Worm (Caenorhabditis elegans) whole organism, L1 larva: ENCODE data around the gene C15H9.2.

ENCODE experiments used
- C04F5.9 ChIP-seq: sonication (generic microtip); optimal IDR thresholded peaks from 2 replicates; lab custom pipeline; 2016; ENCODE audit warnings: missing genetic modification characterization, missing compliant biosample characterization
- C16A3.4 ChIP-seq: fragments of 150-350 bp; optimal IDR thresholded peaks from 2 replicates; lab custom pipeline; 2014; ENCODE audit warnings: missing biosample characterization, missing genetic modification characterization
- C34B4.2 ChIP-seq: sonication (generic microtip); optimal IDR thresholded peaks from 2 replicates; lab custom pipeline; 2017; ENCODE audit warnings: mild to moderate bottlenecking, missing genetic modification characterization, missing compliant biosample characterization
- F16B12.6 ChIP-seq: fragments of 150-350 bp; optimal IDR thresholded peaks from 2 replicates; lab custom pipeline; 2014; ENCODE audit warnings: missing biosample characterization, missing genetic modification characterization
- alr-1 ChIP-seq: fragments of 200-800 bp; sonication (Bioruptor generic); optimal IDR thresholded peaks from 2 replicates; lab custom pipeline; 2018; ENCODE audit warnings: borderline replicate concordance, mild to moderate bottlenecking, missing genetic modification characterization, missing compliant biosample characterization
- aly-2 ChIP-seq: fragments of 150-350 bp; optimal IDR thresholded peaks from 2 replicates; lab custom pipeline; 2014; ENCODE audit warnings: missing biosample characterization, missing genetic modification characterization
- ama-1 ChIP-seq: fragments of 150-350 bp; optimal IDR thresholded peaks from 2 replicates; lab custom pipeline; 2014
- ceh-90 ChIP-seq: sonication (generic microtip); optimal IDR thresholded peaks from 2 replicates; lab custom pipeline; 2016; ENCODE audit warnings: missing genetic modification characterization, missing compliant biosample characterization
- ces-1 ChIP-seq: fragments of 150-350 bp; optimal IDR thresholded peaks from 2 replicates; lab custom pipeline; 2014; ENCODE audit warnings: missing biosample characterization, missing genetic modification reagents, missing genetic modification characterization
- dsc-1 ChIP-seq: sonication (generic microtip); optimal IDR thresholded peaks from 2 replicates; lab custom pipeline; 2016; ENCODE audit warnings: mild to moderate bottlenecking, missing genetic modification characterization, missing compliant biosample characterization
- efl-3 ChIP-seq: fragments of 200-800 bp; sonication (Bioruptor generic); optimal IDR thresholded peaks from 2 replicates; lab custom pipeline; 2018; ENCODE audit warnings: mild to moderate bottlenecking, missing genetic modification characterization, missing compliant biosample characterization
- egl-13 ChIP-seq: sonication (generic microtip); optimal IDR thresholded peaks from 2 replicates; lab custom pipeline; 2016; ENCODE audit warnings: missing genotype, missing genetic modification reagents, missing genetic modification characterization, missing compliant biosample characterization
- egl-27 ChIP-seq, 2 experiments: fragments of 150-350 bp in 1 of 2; sonication (generic microtip); optimal IDR thresholded peaks; 3 replicates each; lab custom pipeline; 2017 to 2018; ENCODE audit warnings: missing biosample characterization in 2 of 2, missing genetic modification characterization in 2 of 2, missing genetic modification reagents in 2 of 2
- elt-2 ChIP-seq: sonication (generic microtip); optimal IDR thresholded peaks from 2 replicates; lab custom pipeline; 2016; ENCODE audit warnings: missing genetic modification characterization, mild to moderate bottlenecking, inconsistent platforms, missing compliant biosample characterization, missing genetic modification reagents
- elt-3 ChIP-seq, 6 experiments: fragments of 150-350 bp in 1 of 6; sonication (generic microtip); optimal IDR thresholded peaks; 2 replicates each; lab custom pipeline; 2017 to 2018; ENCODE audit warnings: missing biosample characterization in 6 of 6, missing genetic modification characterization in 6 of 6, inconsistent platforms in 1 of 6
- ets-5 ChIP-seq: fragments of 200-800 bp; sonication (Bioruptor generic); IDR thresholded peaks from 2 replicates; pipeline ENCODE4 v1.3.6; 2022; ENCODE audit warnings: missing genetic modification characterization, missing compliant biosample characterization
- fkh-8 ChIP-seq: sonication (generic microtip); optimal IDR thresholded peaks from 2 replicates; lab custom pipeline; 2016; ENCODE audit warnings: mild to moderate bottlenecking, missing genetic modification characterization, missing compliant biosample characterization
- fos-1 ChIP-seq: fragments of 150-350 bp; optimal IDR thresholded peaks from 2 replicates; lab custom pipeline; 2014; ENCODE audit warnings: missing biosample characterization, missing genetic modification characterization
- grh-1 ChIP-seq: fragments of 200-800 bp; sonication (Bioruptor generic); IDR thresholded peaks from 2 replicates; pipeline ENCODE4 v1.3.6; 2022; ENCODE audit warnings: missing genetic modification reagents, missing genetic modification characterization, missing compliant biosample characterization
- hlh-17 ChIP-seq: fragments of 200-800 bp; sonication (Bioruptor generic); optimal IDR thresholded peaks from 2 replicates; lab custom pipeline; 2018; ENCODE audit warnings: missing genetic modification characterization, mild to moderate bottlenecking, missing compliant biosample characterization, moderate library complexity, borderline replicate concordance
- hpl-2 ChIP-seq: fragments of 150-350 bp; optimal IDR thresholded peaks from 2 replicates; lab custom pipeline; 2014; ENCODE audit warnings: missing biosample characterization, missing genetic modification reagents, missing genetic modification characterization
- irx-1 ChIP-seq: sonication (generic microtip); optimal IDR thresholded peaks from 2 replicates; lab custom pipeline; 2016; ENCODE audit warnings: missing genetic modification characterization, missing compliant biosample characterization
- isw-1 ChIP-seq: fragments of 200-800 bp; sonication (Bioruptor generic); IDR thresholded peaks from 2 replicates; pipeline ENCODE4 v1.3.6; 2022; ENCODE audit warnings: missing genetic modification characterization, missing compliant biosample characterization
- jun-1 ChIP-seq: fragments of 150-350 bp; optimal IDR thresholded peaks from 2 replicates; lab custom pipeline; 2014; ENCODE audit warnings: missing biosample characterization, missing genetic modification reagents, missing genetic modification characterization
- lin-14 ChIP-seq: fragments of 200-800 bp; sonication (Bioruptor generic); optimal IDR thresholded peaks from 2 replicates; lab custom pipeline; 2018; ENCODE audit warnings: mild to moderate bottlenecking, missing genetic modification characterization, moderate library complexity, missing compliant biosample characterization
- lin-35 ChIP-seq, 2 experiments: fragments of 150-350 bp; optimal IDR thresholded peaks; 2 replicates each; lab custom pipeline; 2014; ENCODE audit warnings: missing biosample characterization in 2 of 2, missing genetic modification characterization in 2 of 2, missing genetic modification reagents in 2 of 2
- lin-39 ChIP-seq: fragments of 150-350 bp; optimal IDR thresholded peaks from 2 replicates; lab custom pipeline; 2014; ENCODE audit warnings: missing biosample characterization, missing genetic modification reagents, missing genetic modification characterization
- lir-3 ChIP-seq: sonication (generic microtip); optimal IDR thresholded peaks from 2 replicates; lab custom pipeline; 2016; ENCODE audit warnings: mild to moderate bottlenecking, missing genetic modification characterization, moderate library complexity, missing compliant biosample characterization; ENCODE audit not compliant: poor library complexity
- mab-9 ChIP-seq: fragments of 200-800 bp; sonication (Bioruptor generic); IDR thresholded peaks from 2 replicates; pipeline ENCODE4 v1.3.6; 2022; ENCODE audit warnings: missing genetic modification reagents, missing genetic modification characterization, missing compliant biosample characterization
- mef-2 ChIP-seq: fragments of 150-350 bp; optimal IDR thresholded peaks from 2 replicates; lab custom pipeline; 2014; ENCODE audit warnings: missing biosample characterization, missing genetic modification characterization
- mep-1 ChIP-seq: fragments of 150-350 bp; optimal IDR thresholded peaks from 2 replicates; lab custom pipeline; 2014; ENCODE audit warnings: missing biosample characterization, missing genetic modification characterization
- nhr-20 ChIP-seq: sonication (generic microtip); optimal IDR thresholded peaks from 2 replicates; lab custom pipeline; 2016; ENCODE audit warnings: mild to moderate bottlenecking, missing genetic modification characterization, missing compliant biosample characterization
- nhr-237 ChIP-seq: fragments of 150-350 bp; optimal IDR thresholded peaks from 2 replicates; lab custom pipeline; 2014; ENCODE audit warnings: missing biosample characterization, missing genetic modification characterization
- nhr-28 ChIP-seq: fragments of 150-350 bp; optimal IDR thresholded peaks from 2 replicates; lab custom pipeline; 2014; ENCODE audit warnings: missing biosample characterization, missing genetic modification characterization
- nhr-47 ChIP-seq: sonication (generic microtip); optimal IDR thresholded peaks from 2 replicates; lab custom pipeline; 2016; ENCODE audit warnings: mild to moderate bottlenecking, missing genetic modification characterization, moderate library complexity, missing compliant biosample characterization
- nhr-76 ChIP-seq: sonication (generic microtip); optimal IDR thresholded peaks from 2 replicates; lab custom pipeline; 2017; ENCODE audit warnings: missing biosample characterization, missing genetic modification characterization
- nhr-77 ChIP-seq: fragments of 150-350 bp; optimal IDR thresholded peaks from 2 replicates; lab custom pipeline; 2014; ENCODE audit warnings: missing biosample characterization, missing genetic modification characterization
- nhr-84 ChIP-seq: sonication (generic microtip); optimal IDR thresholded peaks from 2 replicates; lab custom pipeline; 2017; ENCODE audit warnings: missing biosample characterization, missing genetic modification characterization
- nhr-85 ChIP-seq: sonication (generic microtip); peaks from one replicate; lab custom pipeline; 2016; ENCODE audit warnings: missing genetic modification characterization, inconsistent platforms, missing compliant biosample characterization
- pax-3 ChIP-seq: fragments of 200-800 bp; sonication (Bioruptor generic); optimal IDR thresholded peaks from 2 replicates; lab custom pipeline; 2018; ENCODE audit warnings: mild to moderate bottlenecking, missing genetic modification characterization, moderate library complexity, missing compliant biosample characterization
- skn-1 ChIP-seq: fragments of 150-350 bp; optimal IDR thresholded peaks from 2 replicates; lab custom pipeline; 2014; ENCODE audit warnings: missing biosample characterization, missing genetic modification characterization
- sox-4 ChIP-seq: sonication (generic microtip); optimal IDR thresholded peaks from 2 replicates; lab custom pipeline; 2016; ENCODE audit warnings: missing genetic modification characterization, missing compliant biosample characterization
- sptf-1 ChIP-seq: fragments of 150-350 bp; optimal IDR thresholded peaks from 2 replicates; lab custom pipeline; 2014; ENCODE audit warnings: missing biosample characterization, missing genetic modification characterization
- sup-37 ChIP-seq: fragments of 200-800 bp; sonication (Bioruptor generic); optimal IDR thresholded peaks from 2 replicates; lab custom pipeline; 2018; ENCODE audit warnings: mild to moderate bottlenecking, missing genetic modification characterization, missing compliant biosample characterization
- swsn-7 ChIP-seq: sonication (generic microtip); optimal IDR thresholded peaks from 2 replicates; lab custom pipeline; 2016; ENCODE audit warnings: missing genetic modification characterization, missing compliant biosample characterization
- tlp-1 ChIP-seq: fragments of 150-350 bp; optimal IDR thresholded peaks from 2 replicates; lab custom pipeline; 2014; ENCODE audit warnings: missing biosample characterization, missing genetic modification characterization
- unc-130 ChIP-seq: fragments of 150-350 bp; optimal IDR thresholded peaks from 2 replicates; lab custom pipeline; 2017; ENCODE audit warnings: missing biosample characterization, missing genetic modification characterization, inconsistent platforms
- unc-62 ChIP-seq: fragments of 150-350 bp; optimal IDR thresholded peaks from 2 replicates; lab custom pipeline; 2014; ENCODE audit warnings: missing biosample characterization, missing genetic modification reagents, missing genetic modification characterization
- unc-86 ChIP-seq: sonication (generic microtip); optimal IDR thresholded peaks from 2 replicates; lab custom pipeline; 2016; ENCODE audit warnings: missing genetic modification characterization, missing compliant biosample characterization
- vab-15 ChIP-seq: sonication (generic microtip); optimal IDR thresholded peaks from 2 replicates; lab custom pipeline; 2017; ENCODE audit warnings: missing genotype, mild to moderate bottlenecking, missing genetic modification characterization, missing compliant biosample characterization
- xbp-1 ChIP-seq: sonication (generic microtip); optimal IDR thresholded peaks from 2 replicates; lab custom pipeline; 2016; ENCODE audit warnings: missing genetic modification characterization, missing compliant biosample characterization
- zag-1 ChIP-seq: fragments of 150-350 bp; optimal IDR thresholded peaks from 2 replicates; lab custom pipeline; 2014; ENCODE audit warnings: missing biosample characterization, missing genetic modification characterization
- zip-4 ChIP-seq: fragments of 200-800 bp; sonication (Bioruptor generic); optimal IDR thresholded peaks from 2 replicates; lab custom pipeline; 2018; ENCODE audit warnings: mild to moderate bottlenecking, missing genetic modification characterization, moderate library complexity, missing compliant biosample characterization
- ztf-4 ChIP-seq: fragments of 150-350 bp; optimal IDR thresholded peaks from 2 replicates; lab custom pipeline; 2014; ENCODE audit warnings: missing biosample characterization, missing genetic modification characterization

C15H9.2 gene

ce11 chrX:6091967-6092366 lies 26.4 kb upstream of the C15H9.2 start, which contains the start of gene hsp-3 (continued):
- TF ChIP-seq C16A3.4 (tag; lab: Kevin White, UChicago) (peak; percentile 90), C34B4.2 (tag; lab: Kevin White, UChicago) (peak; percentile 44), lin-35 (GFP tag; optimal IDR thresholded peaks at IDR 0.05; lab: Kevin White, UChicago) (peak; percentile 87 to 92), mef-2 (tag; lab: Kevin White, UChicago) (peak; percentile 76), egl-13 (tag; lab: Kevin White, UChicago) (peak; percentile 92), sptf-1 (tag; lab: Kevin White, UChicago) (no peak), sox-4 (tag; lab: Kevin White, UChicago) (peak; percentile 67), xbp-1 (tag; lab: Kevin White, UChicago) (peak; percentile 100), vab-15 (peak; percentile 49), ceh-90 (tag; lab: Kevin White, UChicago) (no peak), jun-1 (tag; lab: Kevin White, UChicago) (peak; percentile 97), lin-39 (peak; percentile 73), alr-1 (no peak), unc-86 (tag; lab: Kevin White, UChicago) (peak; percentile 96), mep-1 (peak; percentile 92), nhr-77 (tag; lab: Kevin White, UChicago) (peak; percentile 96), nhr-84 (tag; lab: Kevin White, UChicago) (no peak), F16B12.6 (tag; lab: Kevin White, UChicago) (peak; percentile 64), ces-1 (GFP tag; lab: Kevin White, UChicago) (no peak), nhr-76 (tag; lab: Kevin White, UChicago) (peak; percentile 78), dsc-1 (tag; lab: Kevin White, UChicago) (peak; percentile 88), isw-1 (GFP tag; lab: Robert Waterston, UW) (peak; percentile 96), hlh-17 (GFP tag; lab: Kevin White, UChicago) (no peak), aly-2 (no peak), lin-14 (GFP tag; lab: Kevin White, UChicago) (peak; percentile 99), ama-1 (lab: Kevin White, UChicago) (no peak), swsn-7 (tag; lab: Kevin White, UChicago) (peak; percentile 99), efl-3 (GFP tag; lab: Kevin White, UChicago) (peak; percentile 49), C04F5.9 (tag; lab: Kevin White, UChicago) (peak; percentile 85), lir-3 (tag; lab: Kevin White, UChicago) (peak; percentile 89), pax-3 (tag; lab: Kevin White, UChicago) (peak; percentile 95), nhr-20 (peak; percentile 98), ztf-4 (tag; lab: Kevin White, UChicago) (peak; percentile 90), zip-4 (GFP tag; lab: Kevin White, UChicago) (peak; percentile 86), grh-1 (GFP tag; lab: Robert Waterston, UW) (peak; percentile 99), mab-9 (GFP tag; lab: Robert Waterston, UW) (peak; percentile 90), irx-1 (tag; lab: Kevin White, UChicago) (peak; percentile 91), elt-3 (tag; optimal IDR thresholded peaks at IDR 0.05; lab: Kevin White, UChicago) (peak in 5 of 6 experiments; percentile 58 to 96 (median 80)), tlp-1 (tag; lab: Kevin White, UChicago) (no peak), skn-1 (tag; lab: Kevin White, UChicago) (peak; percentile 96), elt-2 (tag; lab: Kevin White, UChicago) (peak; percentile 95), hpl-2 (GFP tag; lab: Kevin White, UChicago) (peak; percentile 89), unc-130 (tag; lab: Kevin White, UChicago) (peak; percentile 33), nhr-47 (tag; lab: Kevin White, UChicago) (peak; percentile 97), nhr-28 (tag; lab: Kevin White, UChicago) (no peak), fkh-8 (peak; percentile 98), fos-1 (tag; lab: Kevin White, UChicago) (peak; percentile 93), ets-5 (GFP tag; lab: Robert Waterston, UW) (no peak), nhr-85 (tag; lab: Kevin White, UChicago) (peak; percentile 99), egl-27 (tag; optimal IDR thresholded peaks at IDR 0.05; lab: Kevin White, UChicago) (peak; percentile 79 to 88), zag-1 (tag; lab: Kevin White, UChicago) (no peak), unc-62 (no peak), nhr-237 (peak; percentile 88), sup-37 (GFP tag; lab: Kevin White, UChicago) (peak; percentile 97)
